Fruit fly (Drosophila melanogaster) whole organism, embryonic: Measurements from ENCODE around the gene Uck.

Source experiments
- CG11723 ChIP-seq: fragments of 200-800 bp; sonication (Bioruptor generic); optimal IDR thresholded peaks from 2 replicates; lab custom pipeline; 2017; ENCODE audit warnings: missing biosample characterization, mild to moderate bottlenecking, missing genetic modification characterization
- CG12071 ChIP-seq: fragments of 200-800 bp; sonication (Bioruptor generic); optimal IDR thresholded peaks from 3 replicates; lab custom pipeline; 2018; ENCODE audit warnings: missing biosample characterization, mild to moderate bottlenecking, missing genetic modification characterization
- CG12219 ChIP-seq: fragments of 200-800 bp; sonication (Bioruptor generic); optimal IDR thresholded peaks from 3 replicates; lab custom pipeline; 2018; ENCODE audit warnings: missing biosample characterization, mild to moderate bottlenecking, missing genetic modification characterization
- CG12769 ChIP-seq: fragments of 200-800 bp; sonication (Bioruptor generic); optimal IDR thresholded peaks from 2 replicates; lab custom pipeline; 2019; ENCODE audit warnings: missing biosample characterization, mild to moderate bottlenecking, missing genetic modification characterization, moderate library complexity
- CG14710 ChIP-seq: fragments of 200-800 bp; sonication (Bioruptor generic); optimal IDR thresholded peaks from 3 replicates; lab custom pipeline; 2019; ENCODE audit warnings: missing biosample characterization, mild to moderate bottlenecking, missing genetic modification characterization, moderate library complexity
- CG15479 ChIP-seq: fragments of 200-800 bp; sonication (Bioruptor generic); optimal IDR thresholded peaks from 3 replicates; lab custom pipeline; 2019; ENCODE audit warnings: missing biosample characterization, mild to moderate bottlenecking, missing genetic modification characterization, moderate library complexity
- CG1647 ChIP-seq: fragments of 200-800 bp; sonication (Bioruptor generic); optimal IDR thresholded peaks from 3 replicates; lab custom pipeline; 2016; ENCODE audit warnings: missing biosample characterization, missing genetic modification characterization
- CG16779 ChIP-seq: fragments of 200-800 bp; sonication (Bioruptor generic); IDR thresholded peaks from 2 replicates; pipeline ENCODE4 v1.3.6; 2022; ENCODE audit warnings: missing biosample characterization, missing genetic modification characterization
- CG16863 ChIP-seq: fragments of 200-800 bp; sonication (Bioruptor generic); optimal IDR thresholded peaks from 3 replicates; lab custom pipeline; 2016; ENCODE audit warnings: missing biosample characterization, missing genetic modification characterization
- CG17802 ChIP-seq: fragments of 200-800 bp; sonication (Bioruptor generic); optimal IDR thresholded peaks from 2 replicates; lab custom pipeline; 2018; ENCODE audit warnings: missing biosample characterization, mild to moderate bottlenecking, missing genetic modification characterization, moderate library complexity
- CG18764 ChIP-seq: fragments of 200-800 bp; sonication (Bioruptor generic); optimal IDR thresholded peaks from 3 replicates; lab custom pipeline; 2016; ENCODE audit warnings: missing biosample characterization, missing genetic modification characterization
- CG3065 ChIP-seq: fragments of 200-800 bp; sonication (Bioruptor generic); optimal IDR thresholded peaks from 2 replicates; lab custom pipeline; 2016; ENCODE audit warnings: missing biosample characterization, missing genetic modification characterization
- CG32772 ChIP-seq: fragments of 200-800 bp; sonication (Bioruptor generic); IDR thresholded peaks from 2 replicates; pipeline ENCODE4 v1.3.6; 2022; ENCODE audit warnings: missing biosample characterization, missing genetic modification characterization
- CG42726 ChIP-seq: fragments of 200-800 bp; sonication (Bioruptor generic); IDR thresholded peaks from 2 replicates; pipeline ENCODE4 v1.3.6; 2022; ENCODE audit warnings: missing biosample characterization, missing genetic modification characterization; ENCODE audit not compliant: partially characterized antibody
- CG5180 ChIP-seq: fragments of 200-800 bp; sonication (Bioruptor generic); optimal IDR thresholded peaks from 3 replicates; lab custom pipeline; 2017; ENCODE audit warnings: missing biosample characterization, missing genetic modification characterization, mild to moderate bottlenecking, moderate library complexity, missing genetic modification reagents
- CG6689 ChIP-seq: fragments of 200-800 bp; sonication (Bioruptor generic); IDR thresholded peaks from 2 replicates; pipeline ENCODE4 v1.3.6; 2022; ENCODE audit warnings: missing biosample characterization, missing genetic modification characterization
- CG7357 ChIP-seq: fragments of 200-800 bp; sonication (Bioruptor generic); IDR thresholded peaks from 3 replicates; pipeline ENCODE4 v1.3.6; 2022; ENCODE audit warnings: missing biosample characterization, missing genetic modification characterization
- CG7928 ChIP-seq: fragments of 200-800 bp; sonication (Bioruptor generic); optimal IDR thresholded peaks from 2 replicates; lab custom pipeline; 2017; ENCODE audit warnings: missing biosample characterization, mild to moderate bottlenecking, missing genetic modification characterization
- CG7987 ChIP-seq: fragments of 200-800 bp; sonication (Bioruptor generic); optimal IDR thresholded peaks from 2 replicates; lab custom pipeline; 2018; ENCODE audit warnings: missing biosample characterization, mild to moderate bottlenecking, missing genetic modification characterization, moderate library complexity
- D19A ChIP-seq: fragments of 200-800 bp; optimal IDR thresholded peaks from 3 replicates; lab custom pipeline; 2019; ENCODE audit warnings: missing biosample characterization, mild to moderate bottlenecking, missing genetic modification characterization, moderate library complexity
- Dll ChIP-seq: fragments of 200-800 bp; sonication (Bioruptor generic); IDR thresholded peaks from 4 replicates; pipeline ENCODE4 v1.3.6; 2022; ENCODE audit warnings: missing biosample characterization, missing genetic modification characterization; ENCODE audit not compliant: partially characterized antibody
- E2f1 ChIP-seq: fragments of 200-800 bp; sonication (Bioruptor generic); IDR thresholded peaks from 2 replicates; pipeline ENCODE4 v1.3.6; 2022; ENCODE audit warnings: missing biosample characterization, missing genetic modification characterization
- Elba2 ChIP-seq: fragments of 200-800 bp; sonication (Bioruptor generic); optimal IDR thresholded peaks from 3 replicates; lab custom pipeline; 2016; ENCODE audit warnings: missing biosample characterization, missing genetic modification characterization
- Gug ChIP-seq: fragments of 200-800 bp; sonication (Bioruptor generic); IDR thresholded peaks from 4 replicates; pipeline ENCODE4 v1.3.6; 2022; ENCODE audit warnings: missing biosample characterization, missing genetic modification characterization
- Hr39 ChIP-seq: fragments of >200 bp; optimal IDR thresholded peaks from 2 replicates; lab custom pipeline; 2017
- NC2β ChIP-seq: fragments of 200-800 bp; sonication (Bioruptor generic); optimal IDR thresholded peaks from 2 replicates; lab custom pipeline; 2016; ENCODE audit warnings: missing biosample characterization, missing genetic modification characterization
- Nf-YB ChIP-seq: fragments of 200-800 bp; sonication (Bioruptor generic); optimal IDR thresholded peaks from 3 replicates; lab custom pipeline; 2019; ENCODE audit warnings: missing biosample characterization, mild to moderate bottlenecking, missing genetic modification characterization, moderate library complexity
- Oli ChIP-seq: fragments of 200-800 bp; sonication (Bioruptor generic); optimal IDR thresholded peaks from 2 replicates; lab custom pipeline; 2018; ENCODE audit warnings: missing biosample characterization, mild to moderate bottlenecking, missing genetic modification characterization, moderate library complexity
- Pdp1 ChIP-seq, 2 experiments: fragments of 200-800 bp; sonication (Bioruptor generic); optimal IDR thresholded peaks; 3 replicates each; lab custom pipeline; 2016; ENCODE audit warnings: missing biosample characterization in 2 of 2, missing genetic modification characterization in 2 of 2, mild to moderate bottlenecking in 1 of 2, moderate library complexity in 1 of 2
- Trl ChIP-seq, 3 experiments: fragments of >200 bp in 2 of 3; fragments of 200-800 bp in 1 of 3; sonication (Bioruptor generic) in 1 of 3; optimal IDR thresholded peaks; 2 replicates in 1 of 3; 3 replicates in 2 of 3; lab custom pipeline; 2016 to 2017; ENCODE audit warnings: missing biosample characterization in 1 of 3, missing genetic modification characterization in 1 of 3
- danr ChIP-seq: fragments of 200-800 bp; sonication (Bioruptor generic); IDR thresholded peaks from 2 replicates; pipeline ENCODE4 v1.3.6; 2022; ENCODE audit warnings: missing biosample characterization, missing genetic modification characterization
- dpn ChIP-seq, 2 experiments: fragments of 200-800 bp; sonication (Bioruptor generic); optimal IDR thresholded peaks; 3 replicates each; lab custom pipeline; 2016; ENCODE audit warnings: missing biosample characterization in 2 of 2, missing genetic modification characterization in 2 of 2
- gce ChIP-seq: fragments of 200-800 bp; sonication (Bioruptor generic); IDR thresholded peaks from 3 replicates; pipeline ENCODE4 v1.3.6; 2022; ENCODE audit warnings: missing biosample characterization, missing genetic modification characterization
- kni ChIP-seq: fragments of 200-800 bp; sonication (Bioruptor generic); optimal IDR thresholded peaks from 3 replicates; lab custom pipeline; 2017; ENCODE audit warnings: mild to moderate bottlenecking, missing biosample characterization, missing genetic modification reagents, missing genetic modification characterization
- lola ChIP-seq, 3 experiments: fragments of >200 bp in 2 of 3; fragments of 200-800 bp in 1 of 3; sonication (Bioruptor generic) in 1 of 3; optimal IDR thresholded peaks; 2 replicates each; lab custom pipeline; 2017 to 2019; ENCODE audit warnings: missing biosample characterization in 3 of 3, missing genetic modification characterization in 3 of 3, mild to moderate bottlenecking in 1 of 3, moderate library complexity in 1 of 3
- lov ChIP-seq, 2 experiments: fragments of 200-800 bp in 1 of 2; fragments of >200 bp in 1 of 2; sonication (Bioruptor generic) in 1 of 2; IDR thresholded peaks in 1 of 2; optimal IDR thresholded peaks in 1 of 2; 2 replicates in 1 of 2; 3 replicates in 1 of 2; pipeline versions ENCODE4 v1.3.6 to Lab custom; 2017 to 2022; ENCODE audit warnings: missing biosample characterization in 1 of 2, missing genetic modification characterization in 1 of 2
- mld ChIP-seq: fragments of 200-800 bp; sonication (Bioruptor generic); IDR thresholded peaks from 3 replicates; pipeline ENCODE4 v1.3.6; 2022; ENCODE audit warnings: missing biosample characterization, missing genetic modification characterization; ENCODE audit not compliant: partially characterized antibody
- otp ChIP-seq: fragments of 200-800 bp; sonication (Bioruptor generic); IDR thresholded peaks from 3 replicates; pipeline ENCODE4, ENCODE4 v1.3.6; 2022; ENCODE audit warnings: missing biosample characterization, missing genetic modification characterization
- pros ChIP-seq: fragments of 200-800 bp; sonication (Bioruptor generic); optimal IDR thresholded peaks from 3 replicates; lab custom pipeline; 2019; ENCODE audit warnings: missing biosample characterization, mild to moderate bottlenecking, missing genetic modification characterization, moderate library complexity
- pzg ChIP-seq: fragments of 200-800 bp; sonication (Bioruptor generic); optimal IDR thresholded peaks from 3 replicates; lab custom pipeline; 2018; ENCODE audit warnings: missing biosample characterization, mild to moderate bottlenecking, missing genetic modification characterization, moderate library complexity
- run ChIP-seq: fragments of 200-800 bp; sonication (Bioruptor generic); optimal IDR thresholded peaks from 3 replicates; lab custom pipeline; 2018; ENCODE audit warnings: missing biosample characterization, mild to moderate bottlenecking, missing genetic modification characterization
- sd ChIP-seq: fragments of 200-800 bp; sonication (Bioruptor generic); optimal IDR thresholded peaks from 3 replicates; lab custom pipeline; 2018; ENCODE audit warnings: missing biosample characterization, mild to moderate bottlenecking, missing genetic modification characterization, moderate library complexity
- sisA ChIP-seq: fragments of 200-800 bp; sonication (Bioruptor generic); IDR thresholded peaks from 2 replicates; pipeline ENCODE4 v1.3.6; 2022; ENCODE audit warnings: missing biosample characterization, missing genetic modification characterization
- stc ChIP-seq: fragments of 200-800 bp; sonication (Bioruptor generic); IDR thresholded peaks from 2 replicates; pipeline ENCODE4 v1.3.6; 2022; ENCODE audit warnings: missing biosample characterization, missing genetic modification characterization
- unpg ChIP-seq: fragments of 200-800 bp; sonication (Bioruptor generic); optimal IDR thresholded peaks from 3 replicates; lab custom pipeline; 2018; ENCODE audit warnings: missing biosample characterization, mild to moderate bottlenecking, missing genetic modification characterization, moderate library complexity
- zen ChIP-seq: fragments of 200-800 bp; sonication (Bioruptor generic); optimal IDR thresholded peaks from 3 replicates; lab custom pipeline; 2018; ENCODE audit warnings: missing biosample characterization, mild to moderate bottlenecking, missing genetic modification characterization, moderate library complexity

Gene Uck

dm6 chr3R:24295556-24296465 is 5.8 kb downstream of the Uck start (continued):
- peak; percentile 33 for TF ChIP-seq CG16863 (GFP tag; lab: Kevin White, UChicago)
- TF ChIP-seq stc (GFP tag; lab: Robert Waterston, UW) = peak; percentile 75
- TF ChIP-seq sd (tag; lab: Kevin White, UChicago) = peak; percentile 64
- TF ChIP-seq CG42726 (GFP tag; lab: Robert Waterston, UW) = no peak
- TF ChIP-seq gce (GFP tag; lab: Robert Waterston, UW) = peak; percentile 62; the same call in 1 of the 3 replicates
- TF ChIP-seq Gug (GFP tag; lab: Robert Waterston, UW) = peak; percentile 76
- TF ChIP-seq pros (GFP tag; lab: Kevin White, UChicago) = no peak
- peak; percentile 60 for TF ChIP-seq D19A
- no peak for TF ChIP-seq mld (GFP tag; lab: Robert Waterston, UW)
- TF ChIP-seq kni (GFP tag; lab: Kevin White, UChicago) = peak; percentile 38
- peak in 1 of 3 experiments; percentile 78 for TF ChIP-seq lola (GFP tag; optimal IDR thresholded peaks at IDR 0.05; lab: Kevin White, UChicago)
- TF ChIP-seq CG12769 (tag; lab: Kevin White, UChicago) = peak; percentile 90
- peak; percentile 44 for TF ChIP-seq Nf-YB (GFP tag; lab: Kevin White, UChicago)
- peak; percentile 87 for TF ChIP-seq unpg
- TF ChIP-seq CG7357 (GFP tag; lab: Robert Waterston, UW) = peak; percentile 67; the same call in 2 of the 3 replicates
- TF ChIP-seq CG5180 = no peak
- no peak for TF ChIP-seq CG7928 (GFP tag; lab: Kevin White, UChicago)
- no peak for TF ChIP-seq Elba2 (GFP tag; lab: Kevin White, UChicago)
- TF ChIP-seq CG11723 (GFP tag; lab: Kevin White, UChicago) = peak; percentile 58
- peak; percentile 22 for TF ChIP-seq CG3065
- TF ChIP-seq Trl (optimal IDR thresholded peaks at IDR 0.05; lab: Kevin White, UChicago) = peak; percentile 60 to 66
- TF ChIP-seq Trl (GFP tag; optimal IDR thresholded peaks at IDR 0.05; lab: Kevin White, UChicago) = peak; percentile 62
- TF ChIP-seq dpn (GFP tag; optimal IDR thresholded peaks at IDR 0.05; lab: Kevin White, UChicago) = peak; percentile 76 to 81
- peak; percentile 12 for TF ChIP-seq CG17802 (tag; lab: Kevin White, UChicago)
- peak; percentile 63 for TF ChIP-seq CG7987 (GFP tag; lab: Kevin White, UChicago)
- peak; percentile 78; the same call in 2 of the 3 replicates for TF ChIP-seq otp (GFP tag; lab: Robert Waterston, UW)
- peak; percentile 79 for TF ChIP-seq CG12219 (GFP tag; lab: Kevin White, UChicago)
- peak; percentile 54 for TF ChIP-seq NC2β
- TF ChIP-seq CG18764 (GFP tag; lab: Kevin White, UChicago) = peak; percentile 60
- TF ChIP-seq lov (optimal IDR thresholded peaks at IDR 0.05; lab: Kevin White, UChicago) = no peak
- TF ChIP-seq lov (GFP tag; IDR thresholded peaks at IDR 0.05; lab: Robert Waterston, UW) = 0 out of 3 replicates have a peak, but pooled peaks have one; percentile 83
- peak; percentile 72 for TF ChIP-seq CG12071
- TF ChIP-seq CG14710 (tag; lab: Kevin White, UChicago) = peak; percentile 67
- peak; percentile 71 for TF ChIP-seq danr (GFP tag; lab: Robert Waterston, UW)
- peak; percentile 73 to 81 for TF ChIP-seq Pdp1 (GFP tag; optimal IDR thresholded peaks at IDR 0.05; lab: Kevin White, UChicago)
- peak; percentile 74 for TF ChIP-seq CG32772 (GFP tag; lab: Robert Waterston, UW)
- TF ChIP-seq CG1647 (GFP tag; lab: Kevin White, UChicago) = peak; percentile 40
- TF ChIP-seq CG16779 = peak; percentile 75; the same call in 1 of the 2 replicates
- no peak for TF ChIP-seq pzg
- no peak for TF ChIP-seq Hr39 (lab: Kevin White, UChicago)
- TF ChIP-seq Oli (tag; lab: Kevin White, UChicago) = peak; percentile 81
- TF ChIP-seq CG6689 (GFP tag; lab: Robert Waterston, UW) = peak; percentile 80
- TF ChIP-seq Dll (GFP tag; lab: Robert Waterston, UW) = no peak
- peak; percentile 67 for TF ChIP-seq sisA (GFP tag; lab: Robert Waterston, UW)
- TF ChIP-seq CG15479 (GFP tag; lab: Kevin White, UChicago) = no peak
- TF ChIP-seq run (tag; lab: Kevin White, UChicago) = peak; percentile 18
- peak; percentile 79 for TF ChIP-seq E2f1 (GFP tag; lab: Robert Waterston, UW)
- TF ChIP-seq zen (tag; lab: Kevin White, UChicago) = peak; percentile 66
